Worm (Caenorhabditis elegans) whole organism, young adult: ENCODE measurements around the gene pals-21.
A peak's percentile ranks its signal among the peaks of the same experiment; 100 is the strongest.

Experiments
- B0035.1 ChIP-seq: sonication (generic microtip); optimal IDR thresholded peaks from 2 replicates; lab custom pipeline; 2016; ENCODE audit warnings: missing genetic modification characterization, mild to moderate bottlenecking, missing compliant biosample characterization, missing genotype, missing genetic modification reagents
- F33H1.4 ChIP-seq: fragments of 200-800 bp; sonication (Bioruptor generic); IDR thresholded peaks from 2 replicates; pipeline ENCODE4 v1.3.6; 2022; ENCODE audit warnings: missing genetic modification reagents, missing genetic modification characterization, missing compliant biosample characterization
- F37B4.10 ChIP-seq: fragments of 200-800 bp; sonication (Bioruptor generic); IDR thresholded peaks from 2 replicates; pipeline ENCODE4 v1.3.6; 2022; ENCODE audit warnings: missing genetic modification characterization, missing compliant biosample characterization
- F39B2.1 ChIP-seq: fragments of 200-800 bp; sonication (Bioruptor generic); IDR thresholded peaks from 2 replicates; pipeline ENCODE4 v1.3.6; 2022; ENCODE audit warnings: missing genetic modification reagents, missing genetic modification characterization, missing compliant biosample characterization
- F57A8.1 ChIP-seq: fragments of 200-800 bp; sonication (Bioruptor generic); optimal IDR thresholded peaks from 2 replicates; lab custom pipeline; 2018; ENCODE audit warnings: mild to moderate bottlenecking, missing genetic modification characterization, moderate library complexity, missing compliant biosample characterization
- K11D2.4 ChIP-seq: fragments of 200-800 bp; sonication (Bioruptor generic); IDR thresholded peaks from 2 replicates; pipeline ENCODE4 v1.3.6; 2022; ENCODE audit warnings: missing genetic modification reagents, missing genetic modification characterization, missing compliant biosample characterization
- K12H6.12 ChIP-seq: fragments of 200-800 bp; sonication (Bioruptor generic); optimal IDR thresholded peaks from 2 replicates; lab custom pipeline; 2018; ENCODE audit warnings: mild to moderate bottlenecking, missing genetic modification characterization, missing compliant biosample characterization
- Y56A3A.18 ChIP-seq: fragments of 200-800 bp; sonication (Bioruptor generic); IDR thresholded peaks from 2 replicates; pipeline ENCODE4 v1.3.6; 2022; ENCODE audit warnings: missing genetic modification reagents, missing genetic modification characterization, missing compliant biosample characterization
- Y79H2A.3 ChIP-seq: fragments of 200-800 bp; sonication (Bioruptor generic); conservative IDR thresholded peaks from 2 replicates; pipeline ENCODE4 v1.3.6; 2022; ENCODE audit warnings: missing genetic modification reagents, missing genetic modification characterization, missing compliant biosample characterization
- Y95B8A.8 ChIP-seq: fragments of 200-800 bp; sonication (Bioruptor generic); IDR thresholded peaks from 2 replicates; pipeline ENCODE4 v1.3.6; 2022; ENCODE audit warnings: missing genetic modification reagents, missing genetic modification characterization, missing compliant biosample characterization
- athp-1 ChIP-seq: sonication (generic microtip); optimal IDR thresholded peaks from 2 replicates; lab custom pipeline; 2017; ENCODE audit warnings: mild to moderate bottlenecking, missing genetic modification characterization, missing compliant biosample characterization
- bed-2 ChIP-seq: fragments of 200-800 bp; sonication (Bioruptor generic); IDR thresholded peaks from 2 replicates; pipeline ENCODE4 v1.3.6; 2022; ENCODE audit warnings: missing genetic modification reagents, missing genetic modification characterization, missing compliant biosample characterization
- ccch-3 ChIP-seq: fragments of 200-800 bp; sonication (Bioruptor generic); optimal IDR thresholded peaks from 2 replicates; lab custom pipeline; 2018; ENCODE audit warnings: mild to moderate bottlenecking, missing genetic modification characterization, missing compliant biosample characterization
- ceh-40 ChIP-seq: fragments of 200-800 bp; sonication (Bioruptor generic); IDR thresholded peaks from 2 replicates; pipeline ENCODE4 v1.3.6; 2022; ENCODE audit warnings: missing genetic modification characterization, missing compliant biosample characterization
- ceh-91 ChIP-seq: fragments of 200-800 bp; sonication (Bioruptor generic); IDR thresholded peaks from 2 replicates; pipeline ENCODE4 v1.3.6; 2022; ENCODE audit warnings: missing genetic modification reagents, missing genetic modification characterization, missing compliant biosample characterization
- chd-7 ChIP-seq: sonication (generic microtip); optimal IDR thresholded peaks from 2 replicates; lab custom pipeline; 2016; ENCODE audit warnings: mild to moderate bottlenecking, missing genetic modification characterization, moderate library complexity, missing compliant biosample characterization
- die-1 ChIP-seq: sonication (generic microtip); optimal IDR thresholded peaks from 2 replicates; lab custom pipeline; 2016; ENCODE audit warnings: missing genotype, mild to moderate bottlenecking, missing genetic modification characterization, missing compliant biosample characterization
- egl-44 ChIP-seq: fragments of 200-800 bp; sonication (Bioruptor generic); IDR thresholded peaks from 2 replicates; pipeline ENCODE4 v1.3.6; 2022; ENCODE audit warnings: missing genetic modification reagents, missing genetic modification characterization, missing compliant biosample characterization
- egrh-3 ChIP-seq: fragments of 200-800 bp; sonication (Bioruptor generic); IDR thresholded peaks from 2 replicates; pipeline ENCODE4 v1.3.6; 2022; ENCODE audit warnings: missing genetic modification reagents, missing genetic modification characterization, missing compliant biosample characterization
- ets-4 ChIP-seq: fragments of 200-800 bp; sonication (Bioruptor generic); optimal IDR thresholded peaks from 2 replicates; lab custom pipeline; 2018; ENCODE audit warnings: mild to moderate bottlenecking, missing genetic modification characterization, missing compliant biosample characterization
- fkh-3 ChIP-seq: sonication (generic microtip); optimal IDR thresholded peaks from 2 replicates; lab custom pipeline; 2016; ENCODE audit warnings: mild to moderate bottlenecking, missing genetic modification characterization, missing compliant biosample characterization
- hlh-12 ChIP-seq: sonication (generic microtip); optimal IDR thresholded peaks from 2 replicates; lab custom pipeline; 2016; ENCODE audit warnings: missing genetic modification characterization, missing compliant biosample characterization
- hlh-26 ChIP-seq: fragments of 200-800 bp; sonication (Bioruptor generic); conservative IDR thresholded peaks from 2 replicates; pipeline ENCODE4 v1.3.6; 2022; ENCODE audit warnings: missing genetic modification reagents, missing genetic modification characterization, missing compliant biosample characterization
- hmg-1.2 ChIP-seq: fragments of 200-800 bp; sonication (Bioruptor generic); IDR thresholded peaks from 2 replicates; pipeline ENCODE4 v1.3.6; 2022; ENCODE audit warnings: missing genetic modification reagents, missing genetic modification characterization, missing compliant biosample characterization
- let-607 ChIP-seq, 2 experiments: fragments of 200-800 bp in 1 of 2; sonication (Bioruptor generic) in 1 of 2; sonication (generic microtip) in 1 of 2; optimal IDR thresholded peaks; 2 replicates each; lab custom pipeline; 2016 to 2018; ENCODE audit warnings: mild to moderate bottlenecking in 2 of 2, missing compliant biosample characterization in 2 of 2, missing genetic modification characterization in 2 of 2, moderate library complexity in 2 of 2, missing genotype in 1 of 2
- lir-1 ChIP-seq: fragments of 200-800 bp; sonication (Bioruptor generic); conservative IDR thresholded peaks from 2 replicates; pipeline ENCODE4 v1.3.6; 2022; ENCODE audit warnings: missing genetic modification reagents, missing genetic modification characterization, missing compliant biosample characterization
- madf-10 ChIP-seq: sonication (generic microtip); optimal IDR thresholded peaks from 2 replicates; lab custom pipeline; 2016; ENCODE audit warnings: mild to moderate bottlenecking, missing genetic modification characterization, missing compliant biosample characterization
- mes-4 ChIP-seq: sonication (generic microtip); optimal IDR thresholded peaks from 2 replicates; lab custom pipeline; 2016; ENCODE audit warnings: missing genotype, missing genetic modification characterization, missing compliant biosample characterization
- nfyb-1 ChIP-seq: fragments of 200-800 bp; sonication (Bioruptor generic); IDR thresholded peaks from 2 replicates; pipeline ENCODE4 v1.3.6; 2022; ENCODE audit warnings: missing genetic modification reagents, missing genetic modification characterization, missing compliant biosample characterization
- nhr-80 ChIP-seq: sonication (generic microtip); optimal IDR thresholded peaks from 2 replicates; lab custom pipeline; 2016; ENCODE audit warnings: missing genetic modification characterization, missing compliant biosample characterization
- pbrm-1 ChIP-seq: fragments of 200-800 bp; sonication (Bioruptor generic); IDR thresholded peaks from 2 replicates; pipeline ENCODE4 v1.3.6; 2022; ENCODE audit warnings: missing genetic modification reagents, missing genetic modification characterization, missing compliant biosample characterization
- pha-4 ChIP-seq: fragments of 150-350 bp; sonication (generic microtip); optimal IDR thresholded peaks from 2 replicates; lab custom pipeline; 2014; ENCODE audit warnings: missing biosample characterization, missing genetic modification reagents, missing genetic modification characterization
- sdz-38 ChIP-seq: sonication (generic microtip); optimal IDR thresholded peaks from 2 replicates; lab custom pipeline; 2016; ENCODE audit warnings: missing genotype, missing genetic modification characterization, missing compliant biosample characterization
- sea-2 ChIP-seq: fragments of 200-800 bp; sonication (Bioruptor generic); IDR thresholded peaks from 2 replicates; pipeline ENCODE4 v1.3.6; 2022; ENCODE audit warnings: missing genetic modification characterization, missing compliant biosample characterization
- snpc-1.1 ChIP-seq: sonication (generic microtip); optimal IDR thresholded peaks from 2 replicates; lab custom pipeline; 2017; ENCODE audit warnings: missing genetic modification characterization, mild to moderate bottlenecking, missing compliant biosample characterization, antibody characterized with exemption, moderate library complexity, missing genotype, missing genetic modification reagents; ENCODE audit not compliant: insufficient read depth
- snpc-4 ChIP-seq, 5 experiments: fragments of 150-350 bp in 1 of 5; sonication (generic microtip) in 4 of 5; optimal IDR thresholded peaks; 2 replicates each; lab custom pipeline; 2014 to 2018; ENCODE audit warnings: missing genetic modification characterization in 5 of 5, missing biosample characterization in 3 of 5, antibody characterized with exemption in 2 of 5, mild to moderate bottlenecking in 2 of 5, missing compliant biosample characterization in 2 of 5, missing genotype in 2 of 5, moderate library complexity in 2 of 5, missing genetic modification reagents in 1 of 5
- sptf-2 ChIP-seq: fragments of 200-800 bp; sonication (Bioruptor generic); optimal IDR thresholded peaks from 2 replicates; lab custom pipeline; 2018; ENCODE audit warnings: mild to moderate bottlenecking, missing genetic modification characterization, missing compliant biosample characterization
- tbp1 ChIP-seq: fragments of 200-800 bp; sonication (Bioruptor generic); optimal IDR thresholded peaks from 2 replicates; lab custom pipeline; 2018; ENCODE audit warnings: mild to moderate bottlenecking, missing genetic modification characterization, missing compliant biosample characterization
- unc-62 ChIP-seq: fragments of 150-350 bp; optimal IDR thresholded peaks from 2 replicates; lab custom pipeline; 2014; ENCODE audit warnings: missing biosample characterization, missing genetic modification reagents, missing genetic modification characterization
- ztf-18 ChIP-seq: sonication (generic microtip); optimal IDR thresholded peaks from 2 replicates; lab custom pipeline; 2016; ENCODE audit warnings: missing genotype, mild to moderate bottlenecking, missing genetic modification characterization, missing compliant biosample characterization
- ztf-26 ChIP-seq: sonication (generic microtip); optimal IDR thresholded peaks from 2 replicates; lab custom pipeline; 2017; ENCODE audit warnings: missing genetic modification characterization, missing compliant biosample characterization
- ztf-28 ChIP-seq: fragments of 200-800 bp; sonication (Bioruptor generic); IDR thresholded peaks from 2 replicates; pipeline ENCODE4 v1.3.6; 2022; ENCODE audit warnings: missing genetic modification reagents, missing genetic modification characterization, missing compliant biosample characterization

Gene pals-21

ce11 chrIII:1401497-1401990, 21.1 kb upstream of the pals-21 start, which contains the start of gene pals-19:
pals-19 (plus strand) TSS chrIII:1401940.
- TF ChIP-seq pbrm-1 (GFP tag; lab: Robert Waterston, UW) = no peak
- TF ChIP-seq nhr-80 (tag; lab: Kevin White, UChicago) = peak; percentile 69
- TF ChIP-seq bed-2 (GFP tag; lab: Robert Waterston, UW) = no peak
- no peak for TF ChIP-seq F33H1.4 (GFP tag; lab: Robert Waterston, UW)
- no peak for TF ChIP-seq nfyb-1
- no peak for TF ChIP-seq ceh-91

ce11 chrIII:1399670-1400069, 19.2 kb upstream of the pals-21 start, which contains the start of gene pals-16:
pals-16 (plus strand) TSS chrIII:1399970.
- TF ChIP-seq sea-2 (GFP tag; lab: Robert Waterston, UW) (no peak), Y79H2A.3 (GFP tag; lab: Robert Waterston, UW) (no peak), F39B2.1 (GFP tag; lab: Robert Waterston, UW) (no peak), lir-1 (GFP tag; lab: Robert Waterston, UW) (no peak), sdz-38 (no peak), sptf-2 (GFP tag; lab: Kevin White, UChicago) (no peak), mes-4 (tag; lab: Kevin White, UChicago) (no peak), ccch-3 (no peak), Y56A3A.18 (GFP tag; lab: Robert Waterston, UW) (no peak), athp-1 (tag; lab: Kevin White, UChicago) (no peak), hmg-1.2 (no peak), ets-4 (GFP tag; lab: Kevin White, UChicago) (no peak), ztf-18 (tag; lab: Kevin White, UChicago) (no peak), K11D2.4 (no peak), tbp1 (GFP tag; lab: Kevin White, UChicago) (no peak), fkh-3 (no peak), egl-44 (GFP tag; lab: Robert Waterston, UW) (no peak)

- TF ChIP-seq egrh-3 (no peak), nhr-80 (tag; lab: Kevin White, UChicago) (peak; percentile 38)
These were observed 17.7 kb upstream of the pals-21 start for ce11 chrIII:1398183-1398582.

- TF ChIP-seq nhr-80 (tag; lab: Kevin White, UChicago) (peak; percentile 67), hlh-12 (tag; lab: Kevin White, UChicago) (no peak), Y95B8A.8 (GFP tag; lab: Robert Waterston, UW) (no peak)
These were observed 14.9 kb upstream of the pals-21 start for ce11 chrIII:1395355-1395754.

- TF ChIP-seq ceh-40 (GFP tag; lab: Robert Waterston, UW) (no peak), B0035.1 (tag; lab: Kevin White, UChicago) (no peak), ztf-28 (GFP tag; lab: Robert Waterston, UW) (no peak), sptf-2 (GFP tag; lab: Kevin White, UChicago) (no peak), pha-4 (tag; lab: Kevin White, UChicago) (no peak), mes-4 (tag; lab: Kevin White, UChicago) (no peak), snpc-1.1 (no peak), egrh-3 (no peak), die-1 (no peak), ztf-26 (tag; lab: Kevin White, UChicago) (no peak), F57A8.1 (GFP tag; lab: Kevin White, UChicago) (no peak), snpc-4 (GFP tag; optimal IDR thresholded peaks at IDR 0.05; lab: Kevin White, UChicago) (no peak), snpc-4 (tag; optimal IDR thresholded peaks at IDR 0.05; lab: Kevin White, UChicago) (no peak), let-607 (tag; optimal IDR thresholded peaks at IDR 0.05; lab: Kevin White, UChicago) (peak in 1 of 2 experiments; percentile 40), nfyb-1 (peak; percentile 38; the same call in 1 of the 2 replicates), hlh-26 (GFP tag; lab: Robert Waterston, UW) (no peak), K11D2.4 (no peak), madf-10 (tag; lab: Kevin White, UChicago) (no peak), chd-7 (tag; lab: Kevin White, UChicago) (no peak), K12H6.12 (tag; lab: Kevin White, UChicago) (no peak), ceh-91 (no peak), unc-62 (GFP tag; lab: Kevin White, UChicago) (no peak), F37B4.10 (GFP tag; lab: Robert Waterston, UW) (no peak)
These were observed 12.3 kb upstream of the pals-21 start for ce11 chrIII:1392763-1393162.
